Fruit fly (Drosophila melanogaster) whole organism, embryonic: ENCODE results near the gene CG13367.

Experiments used
- B-H1 ChIP-seq: fragments of 200-800 bp; sonication (Bioruptor generic); IDR thresholded peaks from 3 replicates; pipeline ENCODE4 v1.3.6; 2022; ENCODE audit warnings: missing biosample characterization, missing genetic modification characterization
- BEAF-32 ChIP-seq: fragments of 200-800 bp; sonication (Bioruptor generic); optimal IDR thresholded peaks from 3 replicates; lab custom pipeline; 2017; ENCODE audit warnings: missing biosample characterization, missing genetic modification characterization, mild to moderate bottlenecking, moderate library complexity, missing genetic modification reagents
- CG10209 ChIP-seq: fragments of 200-800 bp; sonication (Bioruptor generic); optimal IDR thresholded peaks from 3 replicates; lab custom pipeline; 2017; ENCODE audit warnings: missing biosample characterization, mild to moderate bottlenecking, missing genetic modification characterization, missing genetic modification reagents
- CG10267 ChIP-seq: fragments of 200-800 bp; sonication (Bioruptor generic); optimal IDR thresholded peaks from 2 replicates; lab custom pipeline; 2018; ENCODE audit warnings: missing biosample characterization, mild to moderate bottlenecking, missing genetic modification characterization, moderate library complexity
- CG11695 ChIP-seq: fragments of 200-800 bp; sonication (Bioruptor generic); IDR thresholded peaks from 3 replicates; pipeline ENCODE4 v1.3.6; 2022; ENCODE audit warnings: missing biosample characterization, missing genetic modification characterization
- CG13287 ChIP-seq: fragments of 200-800 bp; sonication (Bioruptor generic); IDR thresholded peaks from 2 replicates; pipeline ENCODE4 v1.3.6; 2022; ENCODE audit warnings: missing biosample characterization, missing genetic modification characterization; ENCODE audit not compliant: partially characterized antibody
- CG14710 ChIP-seq: fragments of 200-800 bp; sonication (Bioruptor generic); optimal IDR thresholded peaks from 3 replicates; lab custom pipeline; 2019; ENCODE audit warnings: missing biosample characterization, mild to moderate bottlenecking, missing genetic modification characterization, moderate library complexity
- CG1603 ChIP-seq: fragments of 200-800 bp; sonication (Bioruptor generic); optimal IDR thresholded peaks from 2 replicates; lab custom pipeline; 2019; ENCODE audit warnings: missing biosample characterization, mild to moderate bottlenecking, missing genetic modification characterization, moderate library complexity
- CG17829 ChIP-seq: fragments of 200-800 bp; optimal IDR thresholded peaks from 2 replicates; lab custom pipeline; 2019; ENCODE audit warnings: missing biosample characterization, mild to moderate bottlenecking, missing genetic modification characterization, moderate library complexity
- CG17912 ChIP-seq: fragments of 200-800 bp; sonication (Bioruptor generic); optimal IDR thresholded peaks from 2 replicates; lab custom pipeline; 2018; ENCODE audit warnings: missing biosample characterization, mild to moderate bottlenecking, missing genetic modification characterization
- CG1832 ChIP-seq: fragments of 200-800 bp; sonication (Bioruptor generic); optimal IDR thresholded peaks from 2 replicates; lab custom pipeline; 2017; ENCODE audit warnings: missing biosample characterization, mild to moderate bottlenecking, missing genetic modification characterization, inconsistent platforms
- CG31224 ChIP-seq: fragments of 200-800 bp; sonication (Bioruptor generic); IDR thresholded peaks from 2 replicates; pipeline ENCODE4 v1.3.6; 2022; ENCODE audit warnings: missing biosample characterization, missing genetic modification characterization
- CG32532 ChIP-seq: fragments of 200-800 bp; sonication (Bioruptor generic); IDR thresholded peaks from 2 replicates; pipeline ENCODE4 v1.3.6; 2022; ENCODE audit warnings: missing biosample characterization, missing genetic modification characterization
- CG34224 ChIP-seq: fragments of 200-800 bp; sonication (Bioruptor generic); IDR thresholded peaks from 3 replicates; pipeline ENCODE4 v1.3.6; 2022; ENCODE audit warnings: missing biosample characterization, missing genetic modification characterization; ENCODE audit not compliant: partially characterized antibody
- CG42726 ChIP-seq: fragments of 200-800 bp; sonication (Bioruptor generic); IDR thresholded peaks from 2 replicates; pipeline ENCODE4 v1.3.6; 2022; ENCODE audit warnings: missing biosample characterization, missing genetic modification characterization; ENCODE audit not compliant: partially characterized antibody
- CG4404 ChIP-seq: fragments of 200-800 bp; sonication (Bioruptor generic); IDR thresholded peaks from 2 replicates; pipeline ENCODE4 v1.3.6; 2022; ENCODE audit warnings: missing biosample characterization, missing genetic modification characterization
- CG4617 ChIP-seq: fragments of 200-800 bp; sonication (Bioruptor generic); optimal IDR thresholded peaks from 3 replicates; lab custom pipeline; 2016; ENCODE audit warnings: missing biosample characterization, missing genetic modification characterization, borderline replicate concordance
- CG5953 ChIP-seq: fragments of 200-800 bp; sonication (Bioruptor generic); IDR thresholded peaks from 2 replicates; pipeline ENCODE4 v1.3.6; 2022; ENCODE audit warnings: missing biosample characterization, missing genetic modification characterization
- CG7786 ChIP-seq: fragments of 200-800 bp; sonication (Bioruptor generic); optimal IDR thresholded peaks from 2 replicates; lab custom pipeline; 2016; ENCODE audit warnings: missing biosample characterization, missing genetic modification characterization
- Deaf1 ChIP-seq: fragments of 200-800 bp; optimal IDR thresholded peaks from 3 replicates; lab custom pipeline; 2019; ENCODE audit warnings: missing biosample characterization, mild to moderate bottlenecking, missing genetic modification characterization, moderate library complexity
- Doc3 ChIP-seq: fragments of 200-800 bp; sonication (Bioruptor generic); IDR thresholded peaks from 3 replicates; pipeline ENCODE4 v1.3.6; 2022; ENCODE audit warnings: missing biosample characterization, missing genetic modification characterization; ENCODE audit not compliant: partially characterized antibody
- Dref ChIP-seq: fragments of 200-800 bp; sonication (Bioruptor generic); IDR thresholded peaks from 2 replicates; pipeline ENCODE4 v1.3.6; 2022; ENCODE audit warnings: missing biosample characterization, missing genetic modification characterization
- Eip74EF ChIP-seq, 2 experiments: fragments of 200-800 bp in 1 of 2; fragments of >200 bp in 1 of 2; sonication (Bioruptor generic) in 1 of 2; optimal IDR thresholded peaks; 2 replicates each; lab custom pipeline; 2017 to 2019; ENCODE audit warnings: missing biosample characterization in 2 of 2, missing genetic modification characterization in 2 of 2, mild to moderate bottlenecking in 1 of 2, moderate library complexity in 1 of 2
- Ets97D ChIP-seq: fragments of 200-800 bp; sonication (Bioruptor generic); optimal IDR thresholded peaks from 3 replicates; lab custom pipeline; 2016; ENCODE audit warnings: missing biosample characterization, missing genetic modification characterization
- H2.0 ChIP-seq: fragments of 200-800 bp; sonication (Bioruptor generic); IDR thresholded peaks from 2 replicates; pipeline ENCODE4 v1.3.6; 2022; ENCODE audit warnings: missing biosample characterization, missing genetic modification characterization
- Hr3 ChIP-seq: fragments of 200-800 bp; sonication (Bioruptor generic); optimal IDR thresholded peaks from 3 replicates; lab custom pipeline; 2016; ENCODE audit warnings: missing biosample characterization, missing genetic modification characterization
- MESR4 ChIP-seq: fragments of 200-800 bp; sonication (Bioruptor generic); optimal IDR thresholded peaks from 2 replicates; lab custom pipeline; 2018; ENCODE audit warnings: missing biosample characterization, mild to moderate bottlenecking, missing genetic modification characterization, moderate library complexity
- Max ChIP-seq: fragments of 200-800 bp; sonication (Bioruptor generic); optimal IDR thresholded peaks from 2 replicates; lab custom pipeline; 2016; ENCODE audit warnings: missing biosample characterization, mild to moderate bottlenecking, missing genetic modification characterization
- Neu2 ChIP-seq: fragments of 200-800 bp; sonication (Bioruptor generic); optimal IDR thresholded peaks from 3 replicates; lab custom pipeline; 2016; ENCODE audit warnings: missing biosample characterization, missing genetic modification characterization, borderline replicate concordance
- Nf-YB ChIP-seq: fragments of 200-800 bp; sonication (Bioruptor generic); optimal IDR thresholded peaks from 3 replicates; lab custom pipeline; 2019; ENCODE audit warnings: missing biosample characterization, mild to moderate bottlenecking, missing genetic modification characterization, moderate library complexity
- Ravus ChIP-seq: fragments of 200-800 bp; sonication (Bioruptor generic); IDR thresholded peaks from 2 replicates; pipeline ENCODE4 v1.3.6; 2022; ENCODE audit warnings: missing biosample characterization, missing genetic modification characterization
- Scr ChIP-seq: fragments of 200-800 bp; sonication (Bioruptor generic); IDR thresholded peaks from 2 replicates; pipeline ENCODE4 v1.3.6; 2022; ENCODE audit warnings: missing biosample characterization, missing genetic modification characterization; ENCODE audit not compliant: partially characterized antibody
- Sry-δ ChIP-seq: fragments of 200-800 bp; sonication (Bioruptor generic); optimal IDR thresholded peaks from 2 replicates; lab custom pipeline; 2016; ENCODE audit warnings: missing biosample characterization, missing genetic modification characterization
- Tbp ChIP-seq: fragments of >200 bp; optimal IDR thresholded peaks from 2 replicates; lab custom pipeline; 2018; ENCODE audit warnings: missing biosample characterization, missing genetic modification characterization
- ash1 ChIP-seq: fragments of 200-800 bp; sonication (Bioruptor generic); optimal IDR thresholded peaks from 2 replicates; lab custom pipeline; 2018; ENCODE audit warnings: missing biosample characterization, mild to moderate bottlenecking, missing genetic modification characterization
- bbx ChIP-seq: fragments of 200-800 bp; sonication (Bioruptor generic); IDR thresholded peaks from 2 replicates; pipeline ENCODE4 v1.3.6; 2022; ENCODE audit warnings: missing biosample characterization, missing genetic modification characterization; ENCODE audit not compliant: partially characterized antibody
- cg ChIP-seq: fragments of 200-800 bp; sonication (Bioruptor generic); optimal IDR thresholded peaks from 3 replicates; lab custom pipeline; 2019; ENCODE audit warnings: missing biosample characterization, mild to moderate bottlenecking, missing genetic modification characterization, moderate library complexity
- crc ChIP-seq: fragments of 200-800 bp; sonication (Bioruptor generic); optimal IDR thresholded peaks from 2 replicates; lab custom pipeline; 2016; ENCODE audit warnings: missing biosample characterization, missing genetic modification characterization
- dmrt99B ChIP-seq: fragments of 200-800 bp; sonication (Bioruptor generic); optimal IDR thresholded peaks from 2 replicates; lab custom pipeline; 2018; ENCODE audit warnings: missing biosample characterization, mild to moderate bottlenecking, missing genetic modification characterization, moderate library complexity
- fd102C ChIP-seq: fragments of 200-800 bp; sonication (Bioruptor generic); optimal IDR thresholded peaks from 2 replicates; lab custom pipeline; 2018; ENCODE audit warnings: missing biosample characterization, mild to moderate bottlenecking, missing genetic modification characterization, moderate library complexity
- fu2 ChIP-seq: fragments of 200-800 bp; sonication (Bioruptor generic); optimal IDR thresholded peaks from 2 replicates; lab custom pipeline; 2016; ENCODE audit warnings: missing biosample characterization, missing genetic modification characterization
- grn ChIP-seq: fragments of 200-800 bp; sonication (Bioruptor generic); optimal IDR thresholded peaks from 3 replicates; lab custom pipeline; 2017; ENCODE audit warnings: missing biosample characterization, missing genetic modification characterization
- her ChIP-seq: fragments of 200-800 bp; sonication (Bioruptor generic); optimal IDR thresholded peaks from 2 replicates; lab custom pipeline; 2016; ENCODE audit warnings: missing biosample characterization, missing genetic modification characterization
- hth ChIP-seq: fragments of >200 bp; optimal IDR thresholded peaks from 2 replicates; lab custom pipeline; 2017; ENCODE audit warnings: inconsistent platforms
- lbe ChIP-seq: fragments of 200-800 bp; sonication (Bioruptor generic); optimal IDR thresholded peaks from 2 replicates; lab custom pipeline; 2016; ENCODE audit warnings: missing biosample characterization, mild to moderate bottlenecking, missing genetic modification characterization
- pan ChIP-seq, 4 experiments: fragments of >200 bp in 3 of 4; fragments of 200-800 bp in 1 of 4; sonication (Bioruptor generic) in 1 of 4; optimal IDR thresholded peaks in 3 of 4; IDR thresholded peaks in 1 of 4; 2 replicates each; pipeline versions ENCODE4 v1.3.6 to Lab custom; 2017 to 2022; ENCODE audit warnings: missing biosample characterization in 2 of 4, missing genetic modification characterization in 2 of 4, mixed read lengths in 1 of 4
- ro ChIP-seq: fragments of 200-800 bp; sonication (Bioruptor generic); IDR thresholded peaks from 2 replicates; pipeline ENCODE4 v1.3.6; 2022; ENCODE audit warnings: missing biosample characterization, missing genetic modification characterization
- sima ChIP-seq: fragments of 200-800 bp; sonication (Bioruptor generic); optimal IDR thresholded peaks from 2 replicates; lab custom pipeline; 2016; ENCODE audit warnings: missing biosample characterization, missing genetic modification characterization
- slbo ChIP-seq: fragments of 200-800 bp; sonication (Bioruptor generic); IDR thresholded peaks from 2 replicates; pipeline ENCODE4 v1.3.6; 2022; ENCODE audit warnings: missing biosample characterization, missing genetic modification characterization
- yki ChIP-seq: fragments of >200 bp; optimal IDR thresholded peaks from 3 replicates; lab custom pipeline; 2018
- zen ChIP-seq: fragments of 200-800 bp; sonication (Bioruptor generic); optimal IDR thresholded peaks from 3 replicates; lab custom pipeline; 2018; ENCODE audit warnings: missing biosample characterization, mild to moderate bottlenecking, missing genetic modification characterization, moderate library complexity

The CG13367 gene

DNA sequence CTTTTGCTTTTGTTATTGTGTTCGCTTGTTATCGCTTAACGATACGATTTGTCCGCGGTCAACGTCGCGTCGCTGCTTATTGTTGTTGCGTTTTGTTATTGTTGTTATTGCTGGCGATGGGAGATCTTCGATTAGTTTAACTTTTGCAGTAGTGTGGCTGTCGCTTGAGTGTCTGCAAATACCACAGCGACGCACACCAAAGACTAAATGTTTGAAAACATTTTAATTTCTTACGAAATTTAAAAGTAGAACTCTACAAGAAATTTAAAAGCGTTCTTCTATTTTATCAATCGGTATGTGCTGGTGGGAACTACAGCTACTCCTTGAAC lies 24.5 kb upstream of the CG13367 start, which contains the start of gene spdi (continued):
- TF ChIP-seq Eip74EF (GFP tag; optimal IDR thresholded peaks at IDR 0.05; lab: Kevin White, UChicago) (no peak), ash1 (GFP tag; lab: Kevin White, UChicago) (no peak), Neu2 (GFP tag; lab: Kevin White, UChicago) (no peak), Max (GFP tag; lab: Kevin White, UChicago) (no peak), Nf-YB (GFP tag; lab: Kevin White, UChicago) (no peak), her (GFP tag; lab: Kevin White, UChicago) (no peak), yki (lab: Kevin White, UChicago) (no peak), Dref (peak; percentile 68), Sry-δ (GFP tag; lab: Kevin White, UChicago) (peak; percentile 89), CG1832 (GFP tag; lab: Kevin White, UChicago) (no peak), Ets97D (GFP tag; lab: Kevin White, UChicago) (no peak), CG31224 (GFP tag; lab: Robert Waterston, UW) (no peak), CG42726 (GFP tag; lab: Robert Waterston, UW) (no peak), B-H1 (no peak), ro (GFP tag; lab: Robert Waterston, UW) (no peak), Ravus (no peak), CG14710 (peak; percentile 18), sima (GFP tag; lab: Kevin White, UChicago) (no peak), CG10209 (GFP tag; lab: Kevin White, UChicago) (no peak), fd102C (GFP tag; lab: Kevin White, UChicago) (no peak), Tbp (no peak), CG13287 (GFP tag; lab: Robert Waterston, UW) (peak; percentile 58; the same call in 1 of the 2 replicates), slbo (GFP tag; lab: Robert Waterston, UW) (no peak), crc (GFP tag; lab: Kevin White, UChicago) (no peak), Scr (GFP tag; lab: Robert Waterston, UW) (peak; percentile 47), pan (optimal IDR thresholded peaks at IDR 0.05; lab: Kevin White, UChicago) (no peak), pan (GFP tag; optimal IDR thresholded peaks at IDR 0.05 in 1 of 2, IDR thresholded peaks at IDR 0.05 in 1 of 2) (no peak), CG5953 (GFP tag; lab: Robert Waterston, UW) (no peak), lbe (GFP tag; lab: Kevin White, UChicago) (no peak), CG1603 (tag; lab: Kevin White, UChicago) (peak; percentile 38), CG4404 (GFP tag; lab: Robert Waterston, UW) (no peak), H2.0 (GFP tag; lab: Robert Waterston, UW) (no peak), CG17912 (peak; percentile 26), CG17829 (tag; lab: Kevin White, UChicago) (peak; percentile 76), Hr3 (GFP tag; lab: Kevin White, UChicago) (no peak), CG34224 (GFP tag; lab: Robert Waterston, UW) (peak; percentile 40; the same call in 1 of the 3 replicates), CG11695 (GFP tag; lab: Robert Waterston, UW) (no peak), zen (tag; lab: Kevin White, UChicago) (no peak), Doc3 (GFP tag; lab: Robert Waterston, UW) (no peak), Deaf1 (tag; lab: Kevin White, UChicago) (peak; percentile 50), dmrt99B (tag; lab: Kevin White, UChicago) (no peak), fu2 (no peak), BEAF-32 (GFP tag; lab: Kevin White, UChicago) (peak; percentile 48), bbx (GFP tag; lab: Robert Waterston, UW) (peak; percentile 40), cg (GFP tag; lab: Kevin White, UChicago) (no peak), CG7786 (GFP tag; lab: Kevin White, UChicago) (no peak), grn (GFP tag; lab: Kevin White, UChicago) (no peak), hth (lab: Kevin White, UChicago) (no peak), CG32532 (no peak), CG4617 (GFP tag; lab: Kevin White, UChicago) (no peak), MESR4 (GFP tag; lab: Kevin White, UChicago) (peak; percentile 51), CG10267 (tag; lab: Kevin White, UChicago) (peak; percentile 29)
